Fruit fly (Drosophila melanogaster) whole organism, embryonic: ENCODE data around the gene CG9044.

Experiments
- Antp ChIP-seq: fragments of 200-800 bp; sonication (Bioruptor generic); optimal IDR thresholded peaks from 3 replicates; lab custom pipeline; 2016; ENCODE audit warnings: missing biosample characterization, missing genetic modification characterization
- CG10209 ChIP-seq: fragments of 200-800 bp; sonication (Bioruptor generic); optimal IDR thresholded peaks from 3 replicates; lab custom pipeline; 2017; ENCODE audit warnings: missing biosample characterization, mild to moderate bottlenecking, missing genetic modification characterization, missing genetic modification reagents
- CG10366 ChIP-seq: fragments of 200-800 bp; sonication (Bioruptor generic); IDR thresholded peaks from 2 replicates; pipeline ENCODE4 v1.3.6; 2022; ENCODE audit warnings: missing biosample characterization, missing genetic modification characterization
- CG11398 ChIP-seq: fragments of 200-800 bp; sonication (Bioruptor generic); optimal IDR thresholded peaks from 2 replicates; lab custom pipeline; 2016; ENCODE audit warnings: missing biosample characterization, missing genetic modification characterization
- CG12299 ChIP-seq: fragments of 200-800 bp; sonication (Bioruptor generic); optimal IDR thresholded peaks from 2 replicates; lab custom pipeline; 2018; ENCODE audit warnings: missing biosample characterization, mild to moderate bottlenecking, missing genetic modification characterization
- CG12744 ChIP-seq: fragments of 200-800 bp; sonication (Bioruptor generic); optimal IDR thresholded peaks from 2 replicates; lab custom pipeline; 2016; ENCODE audit warnings: missing biosample characterization, missing genetic modification characterization
- CG13123 ChIP-seq: fragments of 200-800 bp; sonication (Bioruptor generic); optimal IDR thresholded peaks from 2 replicates; lab custom pipeline; 2016; ENCODE audit warnings: missing biosample characterization, missing genetic modification characterization
- CG14050 ChIP-seq: fragments of 200-800 bp; sonication (Bioruptor generic); IDR thresholded peaks from 3 replicates; pipeline ENCODE4 v1.3.6; 2022; ENCODE audit warnings: missing biosample characterization, missing genetic modification characterization
- CG14710 ChIP-seq: fragments of 200-800 bp; sonication (Bioruptor generic); optimal IDR thresholded peaks from 3 replicates; lab custom pipeline; 2019; ENCODE audit warnings: missing biosample characterization, mild to moderate bottlenecking, missing genetic modification characterization, moderate library complexity
- CG1602 ChIP-seq: fragments of 200-800 bp; sonication (Bioruptor generic); optimal IDR thresholded peaks from 3 replicates; lab custom pipeline; 2016; ENCODE audit warnings: missing biosample characterization, missing genetic modification characterization
- CG17359 ChIP-seq: fragments of 200-800 bp; sonication (Bioruptor generic); optimal IDR thresholded peaks from 3 replicates; lab custom pipeline; 2018; ENCODE audit warnings: missing biosample characterization, mild to moderate bottlenecking, missing genetic modification characterization, moderate library complexity
- CG30431 ChIP-seq: fragments of 200-800 bp; sonication (Bioruptor generic); optimal IDR thresholded peaks from 2 replicates; lab custom pipeline; 2017; ENCODE audit warnings: missing biosample characterization, missing genetic modification characterization
- CG32532 ChIP-seq: fragments of 200-800 bp; sonication (Bioruptor generic); IDR thresholded peaks from 2 replicates; pipeline ENCODE4 v1.3.6; 2022; ENCODE audit warnings: missing biosample characterization, missing genetic modification characterization
- CG34376 ChIP-seq: fragments of 200-800 bp; sonication (Bioruptor generic); optimal IDR thresholded peaks from 2 replicates; lab custom pipeline; 2018; ENCODE audit warnings: missing biosample characterization, mild to moderate bottlenecking, missing genetic modification characterization
- CG3995 ChIP-seq: fragments of 200-800 bp; sonication (Bioruptor generic); optimal IDR thresholded peaks from 3 replicates; lab custom pipeline; 2016; ENCODE audit warnings: missing biosample characterization, missing genetic modification characterization
- CG4282 ChIP-seq: fragments of 200-800 bp; sonication (Bioruptor generic); optimal IDR thresholded peaks from 2 replicates; lab custom pipeline; 2016; ENCODE audit warnings: missing biosample characterization, missing genetic modification characterization
- CG4617 ChIP-seq: fragments of 200-800 bp; sonication (Bioruptor generic); optimal IDR thresholded peaks from 3 replicates; lab custom pipeline; 2016; ENCODE audit warnings: missing biosample characterization, missing genetic modification characterization, borderline replicate concordance
- CG6175 ChIP-seq: fragments of 200-800 bp; sonication (Bioruptor generic); IDR thresholded peaks from 3 replicates; pipeline ENCODE4 v1.3.6; 2022; ENCODE audit warnings: missing biosample characterization, missing genetic modification characterization
- CG6791 ChIP-seq: fragments of 200-800 bp; sonication (Bioruptor generic); IDR thresholded peaks from 3 replicates; pipeline ENCODE4 v1.3.6; 2022; ENCODE audit warnings: missing biosample characterization, missing genetic modification characterization; ENCODE audit not compliant: partially characterized antibody
- CG8924 ChIP-seq: fragments of 200-800 bp; optimal IDR thresholded peaks from 3 replicates; lab custom pipeline; 2019; ENCODE audit warnings: missing biosample characterization, mild to moderate bottlenecking, missing genetic modification characterization, moderate library complexity
- CG9437 ChIP-seq: fragments of 200-800 bp; sonication (Bioruptor generic); optimal IDR thresholded peaks from 2 replicates; lab custom pipeline; 2018; ENCODE audit warnings: missing biosample characterization, mild to moderate bottlenecking, missing genetic modification characterization
- CG9609 ChIP-seq: fragments of 200-800 bp; sonication (Bioruptor generic); optimal IDR thresholded peaks from 3 replicates; lab custom pipeline; 2016; ENCODE audit warnings: missing biosample characterization, missing genetic modification characterization
- CG9876 ChIP-seq: fragments of 200-800 bp; sonication (Bioruptor generic); optimal IDR thresholded peaks from 2 replicates; lab custom pipeline; 2016; ENCODE audit warnings: missing biosample characterization, missing genetic modification characterization
- Dp ChIP-seq: fragments of 200-800 bp; sonication (Bioruptor generic); optimal IDR thresholded peaks from 2 replicates; lab custom pipeline; 2018; ENCODE audit warnings: missing biosample characterization, mild to moderate bottlenecking, missing genetic modification characterization, moderate library complexity
- HLH4C ChIP-seq: fragments of 200-800 bp; sonication (Bioruptor generic); IDR thresholded peaks from 3 replicates; pipeline ENCODE4 v1.3.6; 2022; ENCODE audit warnings: missing biosample characterization, missing genetic modification characterization; ENCODE audit not compliant: partially characterized antibody
- HLH54F ChIP-seq: fragments of 200-800 bp; sonication (Bioruptor generic); optimal IDR thresholded peaks from 3 replicates; lab custom pipeline; 2016; ENCODE audit warnings: missing biosample characterization, missing genetic modification characterization
- Lhr ChIP-seq: fragments of 200-800 bp; sonication (Bioruptor generic); optimal IDR thresholded peaks from 3 replicates; lab custom pipeline; 2017; ENCODE audit warnings: mild to moderate bottlenecking, missing biosample characterization, missing genetic modification reagents, missing genetic modification characterization
- NFAT ChIP-seq: fragments of 200-800 bp; sonication (Bioruptor generic); IDR thresholded peaks from 2 replicates; pipeline ENCODE4 v1.3.6; 2022; ENCODE audit warnings: missing biosample characterization, missing genetic modification characterization
- Nf-YB ChIP-seq: fragments of 200-800 bp; sonication (Bioruptor generic); optimal IDR thresholded peaks from 3 replicates; lab custom pipeline; 2019; ENCODE audit warnings: missing biosample characterization, mild to moderate bottlenecking, missing genetic modification characterization, moderate library complexity
- Oaz ChIP-seq: fragments of 200-800 bp; sonication (Bioruptor generic); IDR thresholded peaks from 2 replicates; pipeline ENCODE4 v1.3.6; 2022; ENCODE audit warnings: missing biosample characterization, missing genetic modification characterization
- PHDP ChIP-seq: fragments of 200-800 bp; sonication (Bioruptor generic); optimal IDR thresholded peaks from 3 replicates; lab custom pipeline; 2018; ENCODE audit warnings: missing biosample characterization, mild to moderate bottlenecking, missing genetic modification characterization, moderate library complexity
- Six4 ChIP-seq: fragments of 200-800 bp; sonication (Bioruptor generic); optimal IDR thresholded peaks from 2 replicates; lab custom pipeline; 2016; ENCODE audit warnings: missing biosample characterization, missing genetic modification characterization
- TFAM ChIP-seq: fragments of 200-800 bp; sonication (Bioruptor generic); optimal IDR thresholded peaks from 2 replicates; lab custom pipeline; 2017; ENCODE audit warnings: missing biosample characterization, missing genetic modification characterization, inconsistent platforms
- Tbp ChIP-seq: fragments of >200 bp; optimal IDR thresholded peaks from 2 replicates; lab custom pipeline; 2018; ENCODE audit warnings: missing biosample characterization, missing genetic modification characterization
- Usf ChIP-seq: fragments of 200-800 bp; sonication (Bioruptor generic); optimal IDR thresholded peaks from 2 replicates; lab custom pipeline; 2017; ENCODE audit warnings: missing genotype, missing biosample characterization, missing genetic modification characterization
- ash1 ChIP-seq: fragments of 200-800 bp; sonication (Bioruptor generic); optimal IDR thresholded peaks from 2 replicates; lab custom pipeline; 2018; ENCODE audit warnings: missing biosample characterization, mild to moderate bottlenecking, missing genetic modification characterization
- bsh ChIP-seq, 2 experiments: fragments of 200-800 bp; sonication (Bioruptor generic); optimal IDR thresholded peaks; 2 replicates each; lab custom pipeline; 2017 to 2018; ENCODE audit warnings: mild to moderate bottlenecking in 2 of 2, missing biosample characterization in 2 of 2, missing genetic modification characterization in 2 of 2, moderate library complexity in 1 of 2
- chn ChIP-seq: fragments of 200-800 bp; sonication (Bioruptor generic); optimal IDR thresholded peaks from 2 replicates; lab custom pipeline; 2016; ENCODE audit warnings: missing biosample characterization, missing genetic modification characterization
- eve ChIP-seq, 2 experiments: fragments of >200 bp; optimal IDR thresholded peaks; 2 replicates each; lab custom pipeline; 2017; ENCODE audit warnings: missing biosample characterization in 2 of 2, missing genetic modification characterization in 2 of 2
- gt ChIP-seq: fragments of 200-800 bp; sonication (Bioruptor generic); IDR thresholded peaks from 2 replicates; pipeline ENCODE4 v1.3.6; 2022; ENCODE audit warnings: missing biosample characterization, missing genetic modification characterization
- inv ChIP-seq: fragments of 200-800 bp; sonication (Bioruptor generic); IDR thresholded peaks from 2 replicates; pipeline ENCODE4 v1.3.6; 2022; ENCODE audit warnings: missing biosample characterization, missing genetic modification characterization; ENCODE audit not compliant: partially characterized antibody
- klu ChIP-seq: fragments of 200-800 bp; sonication (Bioruptor generic); IDR thresholded peaks from 2 replicates; pipeline ENCODE4 v1.3.6; 2022; ENCODE audit warnings: missing biosample characterization, missing genetic modification characterization
- nerfin-2 ChIP-seq: fragments of 200-800 bp; sonication (Bioruptor generic); IDR thresholded peaks from 2 replicates; pipeline ENCODE4 v1.3.6; 2022; ENCODE audit warnings: missing biosample characterization, missing genetic modification characterization; ENCODE audit not compliant: partially characterized antibody
- pho ChIP-seq: fragments of 200-800 bp; sonication (Bioruptor generic); optimal IDR thresholded peaks from 2 replicates; lab custom pipeline; 2016; ENCODE audit warnings: missing biosample characterization, missing genetic modification characterization
- row ChIP-seq: fragments of 200-800 bp; sonication (Bioruptor generic); IDR thresholded peaks from 3 replicates; pipeline ENCODE4 v1.3.6; 2022; ENCODE audit warnings: missing biosample characterization, missing genetic modification characterization
- shn ChIP-seq: fragments of 200-800 bp; sonication (Bioruptor generic); optimal IDR thresholded peaks from 3 replicates; lab custom pipeline; 2016; ENCODE audit warnings: missing biosample characterization, missing genetic modification characterization
- sisA ChIP-seq: fragments of 200-800 bp; sonication (Bioruptor generic); IDR thresholded peaks from 2 replicates; pipeline ENCODE4 v1.3.6; 2022; ENCODE audit warnings: missing biosample characterization, missing genetic modification characterization
- so ChIP-seq: fragments of 200-800 bp; sonication (Bioruptor generic); IDR thresholded peaks from 3 replicates; pipeline ENCODE4 v1.3.6; 2022; ENCODE audit warnings: missing biosample characterization, missing genetic modification characterization
- stc ChIP-seq: fragments of 200-800 bp; sonication (Bioruptor generic); IDR thresholded peaks from 2 replicates; pipeline ENCODE4 v1.3.6; 2022; ENCODE audit warnings: missing biosample characterization, missing genetic modification characterization
- stwl ChIP-seq: fragments of 200-800 bp; sonication (Bioruptor generic); optimal IDR thresholded peaks from 3 replicates; lab custom pipeline; 2018; ENCODE audit warnings: missing biosample characterization, mild to moderate bottlenecking, missing genetic modification characterization, moderate library complexity
- ttk ChIP-seq: fragments of 200-800 bp; sonication (Bioruptor generic); IDR thresholded peaks from 2 replicates; pipeline ENCODE4 v2.1.2; 2022; ENCODE audit warnings: missing biosample characterization, missing genetic modification characterization
- zfh2 ChIP-seq: fragments of 200-800 bp; sonication (Bioruptor generic); optimal IDR thresholded peaks from 2 replicates; lab custom pipeline; 2016; ENCODE audit warnings: missing biosample characterization, missing genetic modification characterization

The CG9044 gene

DNA sequence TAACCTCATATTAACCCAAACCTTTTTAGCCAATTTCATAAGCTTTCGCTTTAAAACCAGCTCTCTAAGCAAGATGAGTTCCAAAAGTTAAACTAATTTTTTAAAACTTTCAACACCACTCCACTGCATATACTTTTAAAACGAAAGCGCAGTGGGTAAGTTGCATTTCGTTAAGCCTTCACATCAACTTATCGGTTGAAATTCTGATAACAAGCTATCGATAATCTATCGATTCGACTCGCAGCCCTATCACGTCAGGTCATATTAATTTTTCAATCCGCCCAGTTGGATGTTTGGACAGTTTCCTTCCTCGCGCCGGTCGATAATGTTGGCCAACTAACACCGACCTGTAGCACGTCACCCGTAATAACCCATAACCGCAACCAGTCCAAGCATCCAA lies 36.8 kb downstream of the CG9044 start, which contains the start of gene ifc (continued):
- TF ChIP-seq CG6791 (GFP tag; lab: Robert Waterston, UW) = no peak
- no peak for TF ChIP-seq CG10366 (GFP tag; lab: Robert Waterston, UW)
- TF ChIP-seq TFAM = no peak
- peak; percentile 92 for TF ChIP-seq stwl (tag; lab: Kevin White, UChicago)
- TF ChIP-seq CG13123 (GFP tag; lab: Kevin White, UChicago) = peak; percentile 51
- TF ChIP-seq klu (GFP tag; lab: Robert Waterston, UW) = no peak
- TF ChIP-seq Usf (GFP tag; lab: Kevin White, UChicago) = no peak
- TF ChIP-seq CG8924 = peak; percentile 61
- peak; percentile 54 for TF ChIP-seq chn (GFP tag; lab: Kevin White, UChicago)
- TF ChIP-seq CG9609 = peak; percentile 32
- peak; percentile 23 for TF ChIP-seq ash1 (GFP tag; lab: Kevin White, UChicago)
- peak; percentile 19 for TF ChIP-seq Nf-YB (GFP tag; lab: Kevin White, UChicago)
- TF ChIP-seq zfh2 (GFP tag; lab: Kevin White, UChicago) = peak; percentile 78
- peak; percentile 20 for TF ChIP-seq CG10209 (GFP tag; lab: Kevin White, UChicago)
- no peak for TF ChIP-seq ttk
- peak; percentile 35 for TF ChIP-seq pho (GFP tag; lab: Kevin White, UChicago)
- TF ChIP-seq Lhr = peak; percentile 93
- TF ChIP-seq CG9876 (GFP tag; lab: Kevin White, UChicago) = peak; percentile 63
- peak; percentile 57 for TF ChIP-seq Antp (GFP tag; lab: Kevin White, UChicago)
- TF ChIP-seq CG11398 = no peak
- TF ChIP-seq nerfin-2 (GFP tag; lab: Robert Waterston, UW) = no peak
- peak in 1 of 2 experiments; percentile 42 for TF ChIP-seq bsh (GFP tag; optimal IDR thresholded peaks at IDR 0.05; lab: Kevin White, UChicago)
- peak; percentile 33 for TF ChIP-seq CG34376 (GFP tag; lab: Kevin White, UChicago)
- TF ChIP-seq CG6175 (GFP tag; lab: Robert Waterston, UW) = no peak
- no peak for TF ChIP-seq CG32532
- peak; percentile 81 for TF ChIP-seq CG14710
- peak; percentile 36 for TF ChIP-seq CG4282
- TF ChIP-seq CG14050 (GFP tag; lab: Robert Waterston, UW) = no peak
- TF ChIP-seq CG17359 (tag; lab: Kevin White, UChicago) = peak; percentile 41
- TF ChIP-seq so = no peak
- TF ChIP-seq CG3995 (GFP tag; lab: Kevin White, UChicago) = peak; percentile 17
- peak; percentile 61 for TF ChIP-seq CG4617 (GFP tag; lab: Kevin White, UChicago)
- no peak for TF ChIP-seq CG30431 (GFP tag; lab: Kevin White, UChicago)
- no peak for TF ChIP-seq sisA
- peak; percentile 65 for TF ChIP-seq HLH54F
- peak; percentile 44 for TF ChIP-seq PHDP (tag; lab: Kevin White, UChicago)
- no peak for TF ChIP-seq HLH4C
- peak; percentile 39 for TF ChIP-seq CG12744 (GFP tag; lab: Kevin White, UChicago)
- peak; percentile 59 for TF ChIP-seq CG1602 (GFP tag; lab: Kevin White, UChicago)
- no peak for TF ChIP-seq gt
- TF ChIP-seq Dp = peak; percentile 63
- TF ChIP-seq Tbp (GFP tag; lab: Kevin White, UChicago) = no peak
- TF ChIP-seq Six4 = peak; percentile 7
- no peak for TF ChIP-seq row (GFP tag; lab: Robert Waterston, UW)
- no peak for TF ChIP-seq stc (GFP tag; lab: Robert Waterston, UW)
- no peak for TF ChIP-seq NFAT
- TF ChIP-seq Oaz (GFP tag; lab: Robert Waterston, UW) = no peak
- TF ChIP-seq CG12299 (tag; lab: Kevin White, UChicago) = no peak
- peak; percentile 74 for TF ChIP-seq shn
- TF ChIP-seq eve (GFP tag; optimal IDR thresholded peaks at IDR 0.05; lab: Kevin White, UChicago) = no peak
- TF ChIP-seq inv = no peak
- TF ChIP-seq CG9437 = no peak
